Worm (Caenorhabditis elegans): ENCODE results near the gene C17G10.7.
"Not testable (repeated sequence)": the region's sequence is repeated elsewhere in the genome, so short reads cannot be mapped to it uniquely, and the experiment has no call there.

Gene C17G10.7

DNA sequence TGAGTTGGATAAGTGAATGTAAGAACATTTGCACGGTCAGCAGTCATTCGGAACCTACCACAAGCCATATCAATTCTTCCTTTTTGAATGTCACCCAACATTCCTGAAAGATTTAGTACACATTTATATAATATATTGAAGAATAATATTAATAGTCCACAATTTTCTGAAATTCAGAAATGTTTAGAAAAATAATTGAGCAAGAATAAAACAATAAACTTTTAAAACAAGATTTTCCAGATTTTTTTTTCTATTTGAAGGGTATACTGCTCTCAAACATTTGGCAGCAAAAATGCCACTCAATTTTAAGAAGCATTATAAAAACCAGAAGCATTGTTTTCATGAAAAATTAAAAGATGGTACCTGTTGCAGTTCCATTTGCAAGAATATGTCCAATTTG, 29.2 kb upstream of the C17G10.7 start, which contains the start of gene F59E12.8:
Gene F59E12.8, minus strand, starts transcription at position 101 of the 400 bp plus-strand sequence.
- no peak for TF ChIP-seq fkh-10 (GFP tag; optimal IDR thresholded peaks at IDR 0.05)
- TF ChIP-seq lsy-12 (tag; optimal IDR thresholded peaks at IDR 0.05), result no peak
- TF ChIP-seq unc-62 (GFP tag; optimal IDR thresholded peaks at IDR 0.05), result no peak
- no peak for TF ChIP-seq sea-2 (GFP tag; optimal IDR thresholded peaks at IDR 0.05)
- no peak for TF ChIP-seq mml-1 (tag; optimal IDR thresholded peaks at IDR 0.05)
- TF ChIP-seq pha-4 (tag; optimal IDR thresholded peaks at IDR 0.05), result no peak
- no peak for TF ChIP-seq hmg-11 (tag; optimal IDR thresholded peaks at IDR 0.05)
- no peak for TF ChIP-seq elt-3 (tag; optimal IDR thresholded peaks at IDR 0.05)
- TF ChIP-seq lin-15B (tag; optimal IDR thresholded peaks at IDR 0.05), result no peak
- no peak for TF ChIP-seq zag-1 (tag; optimal IDR thresholded peaks at IDR 0.05)
- no peak for TF ChIP-seq nhr-77 (tag; optimal IDR thresholded peaks at IDR 0.05)
- no peak for TF ChIP-seq nhr-23 (tag; optimal IDR thresholded peaks at IDR 0.05)
- no peak for TF ChIP-seq R02D3.7 (tag; optimal IDR thresholded peaks at IDR 0.05)
- no peak for TF ChIP-seq pqm-1 (tag; optimal IDR thresholded peaks at IDR 0.05)
- no peak for TF ChIP-seq ceh-9 (tag; optimal IDR thresholded peaks at IDR 0.05)
- TF ChIP-seq mdl-1 (tag; optimal IDR thresholded peaks at IDR 0.05), result no peak
- no peak for TF ChIP-seq egl-27 (tag; optimal IDR thresholded peaks at IDR 0.05)
- TF ChIP-seq nhr-76 (tag; optimal IDR thresholded peaks at IDR 0.05), result no peak

DNA sequence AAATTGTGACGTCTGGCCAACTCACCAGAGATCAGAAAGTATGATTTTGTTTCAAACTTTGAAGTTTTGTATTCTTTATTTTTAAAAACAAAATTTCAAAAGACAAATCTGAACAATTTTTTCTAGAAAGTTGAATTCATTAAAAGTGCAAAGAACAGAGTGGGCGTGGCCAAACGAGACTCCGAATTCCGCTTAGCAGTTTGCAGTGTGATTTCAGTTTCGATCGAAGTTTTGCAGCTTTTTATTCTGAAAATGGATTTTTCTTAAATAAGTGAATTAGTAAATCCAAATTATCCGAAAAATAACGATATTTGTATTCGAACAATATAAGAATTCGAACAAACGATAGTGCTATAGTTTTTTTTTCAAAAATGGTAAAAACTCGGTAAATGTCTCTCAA, 25.8 kb upstream of the C17G10.7 start:
- TF ChIP-seq nfya-1 (tag; optimal IDR thresholded peaks at IDR 0.05; ENCODE audit: insufficient read depth) (peak; percentile 25), mml-1 (tag; optimal IDR thresholded peaks at IDR 0.05) (no peak), pqm-1 (tag; optimal IDR thresholded peaks at IDR 0.05) (no peak)

DNA sequence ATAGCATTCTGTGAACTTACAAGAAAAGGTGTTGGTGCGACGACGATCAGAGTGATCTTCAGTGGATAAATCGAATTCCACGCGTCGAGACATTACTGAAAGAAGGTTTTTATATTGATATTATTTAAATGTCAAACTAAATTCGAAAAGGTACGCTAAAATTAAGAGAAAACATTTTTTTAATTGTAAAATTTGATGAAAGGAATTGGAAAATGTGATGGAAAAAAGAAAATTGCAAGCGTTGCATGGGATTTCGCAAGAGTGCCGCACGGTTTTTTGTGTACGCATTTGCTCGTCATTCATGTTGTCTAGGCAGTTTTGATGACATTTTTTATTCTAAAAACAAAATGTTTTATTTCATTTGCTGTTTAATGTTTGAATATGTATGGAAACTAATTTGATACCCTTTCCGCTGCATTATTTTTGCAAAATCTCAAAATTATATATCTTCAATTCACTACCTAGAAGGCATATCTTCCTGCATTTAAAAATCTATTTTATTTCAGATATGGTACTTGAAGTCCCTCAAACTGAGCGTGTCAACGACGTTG, 23.3 kb upstream of the C17G10.7 start, which contains the start of the genes F59E12.6 and npl-4.1:
Gene F59E12.6, minus strand, starts transcription at position 101 of the 551 bp plus-strand sequence.
Gene npl-4.1, plus strand, starts transcription at position 501 of the 551 bp plus-strand sequence.
- not testable (repeated sequence) for TF ChIP-seq mml-1, pha-4, nhr-12 (tag; optimal IDR thresholded peaks at IDR 0.05)

DNA sequence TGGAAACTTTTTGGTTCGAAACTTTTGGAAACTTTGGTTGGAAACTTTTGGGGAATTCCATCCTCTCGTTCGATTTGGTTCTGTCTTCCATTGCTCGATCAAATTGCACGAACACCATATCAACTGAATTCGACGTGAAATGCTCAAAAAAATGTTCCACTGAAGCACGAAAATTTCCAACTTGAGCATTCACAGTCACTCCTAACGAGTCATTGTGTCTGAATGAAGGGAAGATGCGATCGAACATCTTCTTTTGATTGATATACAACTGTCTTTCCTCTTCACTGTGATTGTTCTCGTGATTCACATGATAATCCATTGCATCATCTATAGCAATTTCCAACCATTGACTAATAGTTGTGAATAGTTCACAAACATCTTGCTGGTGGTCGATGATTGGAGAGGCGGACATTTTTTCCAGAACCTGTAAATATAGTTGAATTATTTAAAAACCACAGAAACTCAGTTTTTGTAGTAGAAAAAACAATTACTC, 20.7 kb upstream of the C17G10.7 start, which contains the start of gene F59E12.15:
Gene F59E12.15, minus strand, starts transcription at position 51 of the 493 bp plus-strand sequence.
- TF ChIP-seq ama-1 (optimal IDR thresholded peaks at IDR 0.05) (no peak), fos-1 (tag; optimal IDR thresholded peaks at IDR 0.05) (no peak), fkh-2 (tag; optimal IDR thresholded peaks at IDR 0.05) (no peak), nhr-23 (tag; optimal IDR thresholded peaks at IDR 0.05) (no peak), ceh-16 (tag; optimal IDR thresholded peaks at IDR 0.05) (no peak), egl-5 (tag; optimal IDR thresholded peaks at IDR 0.05) (no peak)

DNA sequence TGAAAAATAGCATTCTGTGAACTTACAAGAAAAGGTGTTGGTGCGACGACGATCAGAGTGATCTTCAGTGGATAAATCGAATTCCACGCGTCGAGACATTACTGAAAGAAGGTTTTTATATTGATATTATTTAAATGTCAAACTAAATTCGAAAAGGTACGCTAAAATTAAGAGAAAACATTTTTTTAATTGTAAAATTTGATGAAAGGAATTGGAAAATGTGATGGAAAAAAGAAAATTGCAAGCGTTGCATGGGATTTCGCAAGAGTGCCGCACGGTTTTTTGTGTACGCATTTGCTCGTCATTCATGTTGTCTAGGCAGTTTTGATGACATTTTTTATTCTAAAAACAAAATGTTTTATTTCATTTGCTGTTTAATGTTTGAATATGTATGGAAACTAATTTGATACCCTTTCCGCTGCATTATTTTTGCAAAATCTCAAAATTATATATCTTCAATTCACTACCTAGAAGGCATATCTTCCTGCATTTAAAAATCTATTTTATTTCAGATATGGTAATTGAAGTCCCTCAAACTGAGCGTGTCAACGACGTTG, 14.8 kb upstream of the C17G10.7 start, which contains the start of the genes eif-3.L and npl-4.2:
Gene eif-3.L, minus strand, starts transcription at position 101 of the 557 bp plus-strand sequence.
Gene npl-4.2, plus strand, starts transcription at position 507 of the 557 bp plus-strand sequence.
- not testable (repeated sequence) for TF ChIP-seq R02D3.7, mml-1, nhr-12 (tag; optimal IDR thresholded peaks at IDR 0.05)

DNA sequence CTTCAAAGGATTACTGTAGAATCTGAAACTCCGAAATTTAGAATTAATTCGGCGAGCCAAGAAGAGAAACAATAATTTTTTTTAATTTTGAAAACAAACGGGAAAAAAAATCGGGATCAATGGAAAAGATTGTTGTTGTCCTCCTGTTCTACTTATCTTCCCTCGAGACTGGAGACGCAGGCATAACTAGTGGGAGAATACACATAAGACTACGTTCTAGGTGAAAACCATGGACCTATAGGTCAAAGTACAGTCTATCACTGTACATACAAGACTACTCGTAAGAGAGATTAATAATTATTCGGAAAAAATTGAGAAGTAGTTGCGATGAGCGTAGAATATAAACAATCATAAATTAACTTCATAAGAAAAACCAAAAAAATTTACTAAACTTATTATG, 11.6 kb upstream of the C17G10.7 start, which contains the start of gene dhs-6:
Gene dhs-6, minus strand, starts transcription at position 22 of the 400 bp plus-strand sequence.
- TF ChIP-seq lsy-12 (tag; optimal IDR thresholded peaks at IDR 0.05) (no peak), elt-3 (tag; optimal IDR thresholded peaks at IDR 0.05) (no peak), egl-27 (tag; optimal IDR thresholded peaks at IDR 0.05) (no peak), nhr-23 (tag; optimal IDR thresholded peaks at IDR 0.05) (peak; percentile 48), nhr-237 (tag; optimal IDR thresholded peaks at IDR 0.05) (no peak), nhr-67 (tag; optimal IDR thresholded peaks at IDR 0.05) (no peak), nhr-28 (tag; optimal IDR thresholded peaks at IDR 0.05) (no peak), nhr-43 (tag; optimal IDR thresholded peaks at IDR 0.05; ENCODE audit: poor library complexity, severe bottlenecking) (peak; percentile 15), egl-5 (tag; optimal IDR thresholded peaks at IDR 0.05) (no peak), pqm-1 (tag; optimal IDR thresholded peaks at IDR 0.05) (no peak), eor-1 (tag; optimal IDR thresholded peaks at IDR 0.05) (no peak), hmg-11 (tag; optimal IDR thresholded peaks at IDR 0.05) (no peak), nhr-25 (tag; optimal IDR thresholded peaks at IDR 0.05) (no peak), aly-2 (tag; optimal IDR thresholded peaks at IDR 0.05) (no peak), nhr-77 (tag; optimal IDR thresholded peaks at IDR 0.05) (no peak), ceh-28 (tag; optimal IDR thresholded peaks at IDR 0.05) (peak; percentile 8), elt-2 (tag; optimal IDR thresholded peaks at IDR 0.05) (peak; percentile 71), lin-39 (tag; optimal IDR thresholded peaks at IDR 0.05) (no peak), nhr-12 (tag; optimal IDR thresholded peaks at IDR 0.05) (no peak), sea-2 (GFP tag; optimal IDR thresholded peaks at IDR 0.05) (no peak), nhr-11 (tag; optimal IDR thresholded peaks at IDR 0.05) (no peak), mdl-1 (tag; optimal IDR thresholded peaks at IDR 0.05) (no peak), ceh-9 (tag; optimal IDR thresholded peaks at IDR 0.05) (no peak), R02D3.7 (tag; optimal IDR thresholded peaks at IDR 0.05) (no peak), zag-1 (tag; optimal IDR thresholded peaks at IDR 0.05) (no peak), unc-39 (tag; optimal IDR thresholded peaks at IDR 0.05) (no peak), skn-1 (tag; optimal IDR thresholded peaks at IDR 0.05) (no peak), ztf-11 (tag; optimal IDR thresholded peaks at IDR 0.05) (no peak)

Data from whole organism, L3 larva.